Fruit fly (Drosophila melanogaster) whole organism, embryonic: ENCODE data around the gene Dpp10.

Source experiments
- BtbVII ChIP-seq: fragments of 200-800 bp; sonication (Bioruptor generic); optimal IDR thresholded peaks from 3 replicates; lab custom pipeline; 2017; ENCODE audit warnings: missing biosample characterization, mild to moderate bottlenecking, missing genetic modification characterization
- CG11398 ChIP-seq: fragments of 200-800 bp; sonication (Bioruptor generic); optimal IDR thresholded peaks from 2 replicates; lab custom pipeline; 2016; ENCODE audit warnings: missing biosample characterization, missing genetic modification characterization
- CG12104 ChIP-seq: fragments of 200-800 bp; sonication (Bioruptor generic); optimal IDR thresholded peaks from 3 replicates; lab custom pipeline; 2016; ENCODE audit warnings: missing biosample characterization, missing genetic modification characterization
- CG12659 ChIP-seq: fragments of 200-800 bp; sonication (Bioruptor generic); optimal IDR thresholded peaks from 3 replicates; lab custom pipeline; 2017; ENCODE audit warnings: mild to moderate bottlenecking, missing biosample characterization, missing genetic modification reagents, missing genetic modification characterization
- CG12769 ChIP-seq: fragments of 200-800 bp; sonication (Bioruptor generic); optimal IDR thresholded peaks from 2 replicates; lab custom pipeline; 2019; ENCODE audit warnings: missing biosample characterization, mild to moderate bottlenecking, missing genetic modification characterization, moderate library complexity
- CG13624 ChIP-seq: fragments of 200-800 bp; sonication (Bioruptor generic); optimal IDR thresholded peaks from 2 replicates; lab custom pipeline; 2016; ENCODE audit warnings: missing biosample characterization, missing genetic modification characterization
- CG14965 ChIP-seq: fragments of 200-800 bp; sonication (Bioruptor generic); optimal IDR thresholded peaks from 2 replicates; lab custom pipeline; 2016; ENCODE audit warnings: missing biosample characterization, missing genetic modification characterization, borderline replicate concordance
- CG15514 ChIP-seq: fragments of 200-800 bp; sonication (Bioruptor generic); optimal IDR thresholded peaks from 3 replicates; lab custom pipeline; 2017; ENCODE audit warnings: missing biosample characterization, missing genetic modification characterization, mild to moderate bottlenecking, moderate library complexity, missing genetic modification reagents
- CG18011 ChIP-seq: fragments of 200-800 bp; sonication (Bioruptor generic); optimal IDR thresholded peaks from 2 replicates; lab custom pipeline; 2017; ENCODE audit warnings: missing biosample characterization, missing genetic modification characterization, mild to moderate bottlenecking, moderate library complexity, missing genotype
- CG2116 ChIP-seq: fragments of 200-800 bp; sonication (Bioruptor generic); optimal IDR thresholded peaks from 3 replicates; lab custom pipeline; 2018; ENCODE audit warnings: missing biosample characterization, mild to moderate bottlenecking, missing genetic modification characterization
- CG2875 ChIP-seq: fragments of 200-800 bp; sonication (Bioruptor generic); optimal IDR thresholded peaks from 2 replicates; lab custom pipeline; 2017; ENCODE audit warnings: missing biosample characterization, mild to moderate bottlenecking, missing genetic modification characterization, missing genetic modification reagents
- CG30020 ChIP-seq: fragments of 200-800 bp; optimal IDR thresholded peaks from 2 replicates; lab custom pipeline; 2019; ENCODE audit warnings: missing biosample characterization, mild to moderate bottlenecking, missing genetic modification characterization, moderate library complexity
- CG3281 ChIP-seq: fragments of 200-800 bp; sonication (Bioruptor generic); optimal IDR thresholded peaks from 3 replicates; lab custom pipeline; 2017; ENCODE audit warnings: missing biosample characterization, mild to moderate bottlenecking, missing genetic modification characterization
- CG42726 ChIP-seq: fragments of 200-800 bp; sonication (Bioruptor generic); IDR thresholded peaks from 2 replicates; pipeline ENCODE4 v1.3.6; 2022; ENCODE audit warnings: missing biosample characterization, missing genetic modification characterization; ENCODE audit not compliant: partially characterized antibody
- CG6175 ChIP-seq: fragments of 200-800 bp; sonication (Bioruptor generic); IDR thresholded peaks from 3 replicates; pipeline ENCODE4 v1.3.6; 2022; ENCODE audit warnings: missing biosample characterization, missing genetic modification characterization
- CG6254 ChIP-seq: fragments of 200-800 bp; sonication (Bioruptor generic); optimal IDR thresholded peaks from 3 replicates; lab custom pipeline; 2017; ENCODE audit warnings: mild to moderate bottlenecking, missing biosample characterization, missing genetic modification reagents, missing genetic modification characterization
- CG7357 ChIP-seq: fragments of 200-800 bp; sonication (Bioruptor generic); IDR thresholded peaks from 3 replicates; pipeline ENCODE4 v1.3.6; 2022; ENCODE audit warnings: missing biosample characterization, missing genetic modification characterization
- CG7839 ChIP-seq: fragments of 200-800 bp; sonication (Bioruptor generic); optimal IDR thresholded peaks from 3 replicates; lab custom pipeline; 2018; ENCODE audit warnings: missing biosample characterization, mild to moderate bottlenecking, missing genetic modification characterization, moderate library complexity
- CG8388 ChIP-seq: fragments of 200-800 bp; sonication (Bioruptor generic); optimal IDR thresholded peaks from 2 replicates; lab custom pipeline; 2019; ENCODE audit warnings: missing biosample characterization, mild to moderate bottlenecking, missing genetic modification characterization, moderate library complexity
- CG8478 ChIP-seq: fragments of >200 bp; optimal IDR thresholded peaks from 2 replicates; lab custom pipeline; 2018
- Doc3 ChIP-seq: fragments of 200-800 bp; sonication (Bioruptor generic); IDR thresholded peaks from 3 replicates; pipeline ENCODE4 v1.3.6; 2022; ENCODE audit warnings: missing biosample characterization, missing genetic modification characterization; ENCODE audit not compliant: partially characterized antibody
- Eip74EF ChIP-seq, 2 experiments: fragments of 200-800 bp in 1 of 2; fragments of >200 bp in 1 of 2; sonication (Bioruptor generic) in 1 of 2; optimal IDR thresholded peaks; 2 replicates each; lab custom pipeline; 2017 to 2019; ENCODE audit warnings: missing biosample characterization in 2 of 2, missing genetic modification characterization in 2 of 2, mild to moderate bottlenecking in 1 of 2, moderate library complexity in 1 of 2
- Gsc ChIP-seq: fragments of 200-800 bp; sonication (Bioruptor generic); IDR thresholded peaks from 2 replicates; pipeline ENCODE4 v1.3.6; 2022; ENCODE audit warnings: missing biosample characterization, missing genetic modification characterization
- Hand ChIP-seq: fragments of 200-800 bp; sonication (Bioruptor generic); optimal IDR thresholded peaks from 2 replicates; lab custom pipeline; 2017; ENCODE audit warnings: mild to moderate bottlenecking, missing biosample characterization, missing genetic modification reagents, missing genetic modification characterization
- Lhr ChIP-seq: fragments of 200-800 bp; sonication (Bioruptor generic); optimal IDR thresholded peaks from 3 replicates; lab custom pipeline; 2017; ENCODE audit warnings: mild to moderate bottlenecking, missing biosample characterization, missing genetic modification reagents, missing genetic modification characterization
- Med ChIP-seq: fragments of 200-800 bp; sonication (Bioruptor generic); peaks from one replicate; lab custom pipeline; 2016; ENCODE audit warnings: missing biosample characterization, missing genetic modification characterization, mild to moderate bottlenecking, inconsistent platforms, moderate library complexity
- Meics ChIP-seq: fragments of 200-800 bp; sonication (Bioruptor generic); optimal IDR thresholded peaks from 2 replicates; lab custom pipeline; 2017; ENCODE audit warnings: missing biosample characterization, mild to moderate bottlenecking, missing genetic modification characterization
- Mes4 ChIP-seq: fragments of 200-800 bp; sonication (Bioruptor generic); optimal IDR thresholded peaks from 2 replicates; lab custom pipeline; 2016; ENCODE audit warnings: missing biosample characterization, missing genetic modification characterization
- Rx ChIP-seq: fragments of 200-800 bp; sonication (Bioruptor generic); IDR thresholded peaks from 2 replicates; pipeline ENCODE4 v1.3.6; 2022; ENCODE audit warnings: missing biosample characterization, missing genetic modification characterization
- Xbp1 ChIP-seq: fragments of 200-800 bp; sonication (Bioruptor generic); optimal IDR thresholded peaks from 3 replicates; lab custom pipeline; 2016; ENCODE audit warnings: missing biosample characterization, mild to moderate bottlenecking, missing genetic modification characterization
- abd-A ChIP-seq: fragments of 200-800 bp; sonication (Bioruptor generic); optimal IDR thresholded peaks from 3 replicates; lab custom pipeline; 2019; ENCODE audit warnings: missing biosample characterization, mild to moderate bottlenecking, missing genetic modification characterization, moderate library complexity
- amos ChIP-seq: fragments of 200-800 bp; sonication (Bioruptor generic); IDR thresholded peaks from 2 replicates; pipeline ENCODE4 v1.3.6; 2022; ENCODE audit warnings: missing biosample characterization, missing genetic modification characterization; ENCODE audit not compliant: partially characterized antibody
- az2 ChIP-seq: fragments of 200-800 bp; sonication (Bioruptor generic); optimal IDR thresholded peaks from 3 replicates; lab custom pipeline; 2016; ENCODE audit warnings: missing biosample characterization, missing genetic modification characterization
- fd3F ChIP-seq: fragments of 200-800 bp; sonication (Bioruptor generic); optimal IDR thresholded peaks from 2 replicates; lab custom pipeline; 2018; ENCODE audit warnings: missing biosample characterization, mild to moderate bottlenecking, missing genetic modification characterization, moderate library complexity
- lmd ChIP-seq: fragments of 200-800 bp; sonication (Bioruptor generic); IDR thresholded peaks from 2 replicates; pipeline ENCODE4 v1.3.6; 2022; ENCODE audit warnings: missing biosample characterization, missing genetic modification characterization
- lov ChIP-seq, 2 experiments: fragments of 200-800 bp in 1 of 2; fragments of >200 bp in 1 of 2; sonication (Bioruptor generic) in 1 of 2; IDR thresholded peaks in 1 of 2; optimal IDR thresholded peaks in 1 of 2; 2 replicates in 1 of 2; 3 replicates in 1 of 2; pipeline versions ENCODE4 v1.3.6 to Lab custom; 2017 to 2022; ENCODE audit warnings: missing biosample characterization in 1 of 2, missing genetic modification characterization in 1 of 2
- maf-S ChIP-seq: fragments of 200-800 bp; sonication (Bioruptor generic); optimal IDR thresholded peaks from 2 replicates; lab custom pipeline; 2016; ENCODE audit warnings: missing biosample characterization, missing genetic modification characterization
- onecut ChIP-seq: fragments of 200-800 bp; sonication (Bioruptor generic); IDR thresholded peaks from 2 replicates; pipeline ENCODE4 v1.3.6; 2022; ENCODE audit warnings: missing biosample characterization, missing genetic modification characterization
- pfk ChIP-seq: fragments of 200-800 bp; sonication (Bioruptor generic); optimal IDR thresholded peaks from 2 replicates; lab custom pipeline; 2018; ENCODE audit warnings: missing biosample characterization, mild to moderate bottlenecking, missing genetic modification characterization, moderate library complexity
- pzg ChIP-seq: fragments of 200-800 bp; sonication (Bioruptor generic); optimal IDR thresholded peaks from 3 replicates; lab custom pipeline; 2018; ENCODE audit warnings: missing biosample characterization, mild to moderate bottlenecking, missing genetic modification characterization, moderate library complexity
- sens-2 ChIP-seq: fragments of 200-800 bp; sonication (Bioruptor generic); IDR thresholded peaks from 2 replicates; pipeline ENCODE4 v1.3.6; 2022; ENCODE audit warnings: missing biosample characterization, missing genetic modification characterization
- seq ChIP-seq: fragments of 200-800 bp; sonication (Bioruptor generic); IDR thresholded peaks from 2 replicates; pipeline ENCODE4 v1.3.6; 2022; ENCODE audit warnings: missing biosample characterization, missing genetic modification characterization
- so ChIP-seq: fragments of 200-800 bp; sonication (Bioruptor generic); IDR thresholded peaks from 3 replicates; pipeline ENCODE4 v1.3.6; 2022; ENCODE audit warnings: missing biosample characterization, missing genetic modification characterization
- sr ChIP-seq: fragments of 200-800 bp; sonication (Bioruptor generic); IDR thresholded peaks from 3 replicates; pipeline ENCODE4 v1.3.6; 2022; ENCODE audit warnings: missing biosample characterization, missing genetic modification characterization
- tap ChIP-seq: fragments of 200-800 bp; optimal IDR thresholded peaks from 3 replicates; lab custom pipeline; 2019; ENCODE audit warnings: missing biosample characterization, mild to moderate bottlenecking, missing genetic modification characterization, moderate library complexity
- twi ChIP-seq: fragments of 200-800 bp; optimal IDR thresholded peaks from 2 replicates; lab custom pipeline; 2019; ENCODE audit warnings: missing biosample characterization, mild to moderate bottlenecking, missing genetic modification characterization, moderate library complexity
- yki ChIP-seq: fragments of >200 bp; optimal IDR thresholded peaks from 3 replicates; lab custom pipeline; 2018
- zfh2 ChIP-seq: fragments of 200-800 bp; sonication (Bioruptor generic); optimal IDR thresholded peaks from 2 replicates; lab custom pipeline; 2016; ENCODE audit warnings: missing biosample characterization, missing genetic modification characterization

The Dpp10 gene

DNA sequence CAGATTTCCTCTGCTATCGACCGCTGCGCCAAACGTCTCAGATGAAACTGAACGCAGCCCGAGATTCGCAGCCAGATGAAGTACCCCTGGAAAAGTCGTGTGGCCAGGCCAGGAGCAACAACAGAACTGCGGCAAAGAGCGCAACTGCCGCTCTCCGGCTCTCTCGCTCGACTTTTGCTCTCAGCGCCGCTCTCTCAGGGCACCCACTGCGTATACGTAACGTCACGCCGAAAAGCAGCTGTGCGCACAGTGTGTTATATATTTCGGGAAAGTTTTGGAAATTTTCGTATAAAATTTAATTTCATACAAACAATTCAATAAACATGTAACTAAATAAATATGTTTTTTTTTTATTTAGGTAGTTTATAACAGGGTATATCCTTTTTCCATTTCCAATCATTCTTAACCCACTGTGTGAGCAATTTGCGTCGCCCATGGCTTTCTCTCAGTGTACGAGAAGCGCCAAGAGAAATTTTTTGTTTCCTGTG lies at the start of gene Dpp10 (continued):
- TF ChIP-seq CG12769 (tag; lab: Kevin White, UChicago), result peak; percentile 94
- TF ChIP-seq Med (GFP tag; lab: Kevin White, UChicago), result peak; percentile 98
- peak; percentile 91 for TF ChIP-seq BtbVII (GFP tag; lab: Kevin White, UChicago)
- peak; percentile 92 for TF ChIP-seq CG3281 (GFP tag; lab: Kevin White, UChicago)
- peak; percentile 89 for TF ChIP-seq CG7357 (GFP tag; lab: Robert Waterston, UW)
- peak; percentile 90 for TF ChIP-seq fd3F
- TF ChIP-seq Hand (GFP tag; lab: Kevin White, UChicago), result peak; percentile 95
- peak; percentile 79 for TF ChIP-seq tap (tag; lab: Kevin White, UChicago)
- peak; percentile 27 for TF ChIP-seq CG6254 (GFP tag; lab: Kevin White, UChicago)
- TF ChIP-seq Rx (GFP tag; lab: Robert Waterston, UW), result peak; percentile 89
- peak; percentile 94 for TF ChIP-seq Meics (GFP tag; lab: Kevin White, UChicago)
- peak; percentile 87 for TF ChIP-seq Xbp1 (GFP tag; lab: Kevin White, UChicago)
- peak; percentile 44 for TF ChIP-seq twi (tag; lab: Kevin White, UChicago)
- TF ChIP-seq CG12104 (GFP tag; lab: Kevin White, UChicago), result peak; percentile 83
- peak; percentile 88 for TF ChIP-seq onecut (GFP tag; lab: Robert Waterston, UW)
- no peak for TF ChIP-seq lov (optimal IDR thresholded peaks at IDR 0.05; lab: Kevin White, UChicago)
- TF ChIP-seq lov (GFP tag; IDR thresholded peaks at IDR 0.05; lab: Robert Waterston, UW), result peak; percentile 80
- TF ChIP-seq Mes4 (GFP tag; lab: Kevin White, UChicago), result peak; percentile 62
- peak; percentile 95 for TF ChIP-seq seq (GFP tag; lab: Robert Waterston, UW)
- peak; percentile 92 for TF ChIP-seq CG13624 (GFP tag; lab: Kevin White, UChicago)
- TF ChIP-seq CG15514, result peak; percentile 85
- no peak for TF ChIP-seq pfk (GFP tag; lab: Kevin White, UChicago)
- TF ChIP-seq CG30020, result no peak
- peak; percentile 93 for TF ChIP-seq zfh2 (GFP tag; lab: Kevin White, UChicago)
- TF ChIP-seq CG11398 (GFP tag; lab: Kevin White, UChicago), result peak; percentile 75
- TF ChIP-seq CG8388 (GFP tag; lab: Kevin White, UChicago), result peak; percentile 65
- no peak for TF ChIP-seq CG42726 (GFP tag; lab: Robert Waterston, UW)
- peak; percentile 77 for TF ChIP-seq maf-S (GFP tag; lab: Kevin White, UChicago)
- peak; percentile 95 for TF ChIP-seq lmd (GFP tag; lab: Robert Waterston, UW)
- TF ChIP-seq abd-A (tag; lab: Kevin White, UChicago), result peak; percentile 65
- TF ChIP-seq CG8478, result no peak
- peak; percentile 80 for TF ChIP-seq CG18011 (GFP tag; lab: Kevin White, UChicago)

DNA sequence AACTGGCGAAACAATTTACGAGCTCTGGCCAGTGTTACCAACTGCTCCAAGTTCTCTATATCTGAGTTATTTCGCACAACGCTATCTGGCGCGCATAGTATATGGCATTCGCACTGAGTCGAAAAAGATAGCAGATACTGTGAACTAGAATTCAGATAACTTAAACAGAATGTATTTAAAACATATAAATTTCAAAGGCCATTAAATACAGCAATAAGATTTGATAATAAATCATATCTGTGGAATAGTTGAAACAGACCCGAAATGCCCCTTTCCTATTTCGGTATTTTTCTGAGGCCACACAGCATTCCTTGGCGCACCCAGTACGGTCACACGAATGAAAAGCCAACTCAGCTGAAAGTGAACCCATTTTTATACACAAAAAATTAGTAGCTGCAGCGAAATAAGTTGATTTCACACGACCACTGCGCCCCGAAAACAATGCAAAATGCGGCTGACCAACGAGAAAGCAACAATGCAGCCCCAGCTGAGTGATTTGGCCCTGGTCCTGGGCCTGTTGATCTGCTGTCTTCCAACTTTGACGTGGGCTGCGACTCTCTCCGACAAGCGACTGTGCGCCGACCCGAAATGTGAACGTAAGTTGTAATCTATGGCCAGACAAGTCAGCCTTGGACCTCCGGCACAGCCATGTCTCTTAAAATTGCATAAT lies 48.4 kb upstream of the Dpp10 start, which contains the start of the genes CG31635 and Tango1:
CG31635 (minus strand) TSS at position 30 of the 670 bp plus-strand sequence.
Tango1 (plus strand) TSS at position 304 of the 670 bp plus-strand sequence.
- TF ChIP-seq CG2875 (GFP tag; lab: Kevin White, UChicago) (no peak), so (GFP tag; lab: Robert Waterston, UW) (no peak), CG18011 (GFP tag; lab: Kevin White, UChicago) (no peak), CG12659 (peak; percentile 71), az2 (GFP tag; lab: Kevin White, UChicago) (no peak), CG2116 (GFP tag; lab: Kevin White, UChicago) (peak; percentile 63), pzg (GFP tag; lab: Kevin White, UChicago) (peak; percentile 89), Gsc (GFP tag; lab: Robert Waterston, UW) (no peak), yki (lab: Kevin White, UChicago) (no peak), CG6175 (no peak), CG6254 (GFP tag; lab: Kevin White, UChicago) (no peak), sens-2 (GFP tag; lab: Robert Waterston, UW) (no peak), sr (GFP tag; lab: Robert Waterston, UW) (no peak), amos (GFP tag; lab: Robert Waterston, UW) (no peak), Eip74EF (GFP tag; optimal IDR thresholded peaks at IDR 0.05; lab: Kevin White, UChicago) (no peak), CG7839 (tag; lab: Kevin White, UChicago) (no peak), pfk (GFP tag; lab: Kevin White, UChicago) (no peak), CG14965 (GFP tag; lab: Kevin White, UChicago) (no peak), Doc3 (GFP tag; lab: Robert Waterston, UW) (no peak), Lhr (GFP tag; lab: Kevin White, UChicago) (peak; percentile 73)
